Worm (Caenorhabditis elegans) whole organism, L2 larva: ENCODE results near the gene sup-18.

ENCODE experiments used
- C34F6.9 ChIP-seq: fragments of 150-350 bp; optimal IDR thresholded peaks from 2 replicates; lab custom pipeline; 2014; ENCODE audit warnings: missing biosample characterization, missing genetic modification characterization
- F13H6.1 ChIP-seq: sonication (generic microtip); optimal IDR thresholded peaks from 2 replicates; lab custom pipeline; 2016; ENCODE audit warnings: missing genetic modification characterization, missing compliant biosample characterization
- R02D3.7 ChIP-seq: fragments of 150-350 bp; optimal IDR thresholded peaks from 2 replicates; lab custom pipeline; 2014; ENCODE audit warnings: missing biosample characterization, missing genetic modification characterization
- Y55F3AM.14 ChIP-seq: fragments of 200-800 bp; sonication (Bioruptor generic); optimal IDR thresholded peaks from 2 replicates; lab custom pipeline; 2018; ENCODE audit warnings: mild to moderate bottlenecking, missing genetic modification characterization, missing compliant biosample characterization
- ZK546.5 ChIP-seq: sonication (generic microtip); optimal IDR thresholded peaks from 2 replicates; lab custom pipeline; 2017; ENCODE audit warnings: missing biosample characterization, missing genetic modification characterization
- ama-1 ChIP-seq: fragments of 150-350 bp; optimal IDR thresholded peaks from 2 replicates; lab custom pipeline; 2018; ENCODE audit warnings: inconsistent platforms
- blmp-1 ChIP-seq: sonication (generic microtip); optimal IDR thresholded peaks from 2 replicates; lab custom pipeline; 2017; ENCODE audit warnings: missing genetic modification characterization, mild to moderate bottlenecking, missing compliant biosample characterization, antibody characterized with exemption, moderate library complexity; ENCODE audit not compliant: insufficient read depth
- ceh-82 ChIP-seq: fragments of 150-350 bp; optimal IDR thresholded peaks from 2 replicates; lab custom pipeline; 2014; ENCODE audit warnings: missing biosample characterization, missing genetic modification characterization
- crh-2 ChIP-seq: sonication (generic microtip); optimal IDR thresholded peaks from 2 replicates; lab custom pipeline; 2017; ENCODE audit warnings: missing biosample characterization, missing genetic modification characterization
- dmd-4 ChIP-seq: sonication (generic microtip); optimal IDR thresholded peaks from 2 replicates; lab custom pipeline; 2017; ENCODE audit warnings: missing biosample characterization, missing genetic modification characterization
- egl-27 ChIP-seq: sonication (generic microtip); optimal IDR thresholded peaks from 3 replicates; lab custom pipeline; 2017; ENCODE audit warnings: missing biosample characterization, missing genetic modification reagents, missing genetic modification characterization
- elt-1 ChIP-seq: fragments of 150-350 bp; optimal IDR thresholded peaks from 2 replicates; lab custom pipeline; 2014; ENCODE audit warnings: missing biosample characterization, missing genetic modification characterization
- elt-3 ChIP-seq: sonication (generic microtip); optimal IDR thresholded peaks from 2 replicates; lab custom pipeline; 2017; ENCODE audit warnings: missing biosample characterization, missing genetic modification characterization
- fos-1 ChIP-seq: fragments of 150-350 bp; optimal IDR thresholded peaks from 2 replicates; lab custom pipeline; 2014; ENCODE audit warnings: missing biosample characterization, missing genetic modification characterization
- gmeb-1 ChIP-seq: fragments of 150-350 bp; optimal IDR thresholded peaks from 2 replicates; lab custom pipeline; 2014; ENCODE audit warnings: missing biosample characterization, missing genetic modification characterization
- lin-11 ChIP-seq: fragments of 150-350 bp; sonication (generic microtip); optimal IDR thresholded peaks from 2 replicates; lab custom pipeline; 2014; ENCODE audit warnings: missing biosample characterization, missing genetic modification characterization, inconsistent platforms, mixed read lengths
- lin-39 ChIP-seq: fragments of 150-350 bp; optimal IDR thresholded peaks from 2 replicates; lab custom pipeline; 2014; ENCODE audit warnings: missing biosample characterization, missing genetic modification reagents, missing genetic modification characterization
- lsy-2 ChIP-seq, 2 experiments: fragments of 150-350 bp in 1 of 2; sonication (generic microtip) in 1 of 2; optimal IDR thresholded peaks; 2 replicates each; lab custom pipeline; 2014 to 2017; ENCODE audit warnings: missing biosample characterization in 2 of 2, missing genetic modification characterization in 2 of 2
- mab-5 ChIP-seq: fragments of 150-350 bp; optimal IDR thresholded peaks from 2 replicates; lab custom pipeline; 2014; ENCODE audit warnings: missing biosample characterization, missing genetic modification characterization
- mbf-1 ChIP-seq: sonication (generic microtip); optimal IDR thresholded peaks from 2 replicates; lab custom pipeline; 2017; ENCODE audit warnings: missing biosample characterization, missing genetic modification characterization
- mdl-1 ChIP-seq, 2 experiments: fragments of 150-350 bp in 1 of 2; sonication (generic microtip) in 1 of 2; optimal IDR thresholded peaks; 2 replicates each; lab custom pipeline; 2017; ENCODE audit warnings: missing biosample characterization in 2 of 2, missing genetic modification characterization in 2 of 2
- nhr-10 ChIP-seq: sonication (generic microtip); optimal IDR thresholded peaks from 2 replicates; lab custom pipeline; 2017; ENCODE audit warnings: missing biosample characterization, missing genetic modification characterization
- nhr-11 ChIP-seq: fragments of 150-350 bp; optimal IDR thresholded peaks from 2 replicates; lab custom pipeline; 2014; ENCODE audit warnings: missing biosample characterization, missing genetic modification characterization
- nhr-12 ChIP-seq: fragments of 150-350 bp; optimal IDR thresholded peaks from 2 replicates; lab custom pipeline; 2014; ENCODE audit warnings: missing biosample characterization, missing genetic modification characterization
- nhr-129 ChIP-seq: fragments of 150-350 bp; optimal IDR thresholded peaks from 2 replicates; lab custom pipeline; 2014; ENCODE audit warnings: missing biosample characterization, missing genetic modification characterization
- nhr-21 ChIP-seq: fragments of 150-350 bp; optimal IDR thresholded peaks from 2 replicates; lab custom pipeline; 2014; ENCODE audit warnings: missing biosample characterization, missing genetic modification characterization
- nhr-23 ChIP-seq: fragments of 150-350 bp; optimal IDR thresholded peaks from 2 replicates; lab custom pipeline; 2014; ENCODE audit warnings: missing biosample characterization, missing genetic modification reagents, missing genetic modification characterization
- nhr-237 ChIP-seq: fragments of 150-350 bp; optimal IDR thresholded peaks from 2 replicates; lab custom pipeline; 2014; ENCODE audit warnings: missing biosample characterization, missing genetic modification characterization
- nhr-25 ChIP-seq: fragments of 150-350 bp; sonication (generic microtip); optimal IDR thresholded peaks from 3 replicates; lab custom pipeline; 2014; ENCODE audit warnings: missing biosample characterization, missing genetic modification characterization
- nhr-6 ChIP-seq: fragments of 150-350 bp; optimal IDR thresholded peaks from 2 replicates; lab custom pipeline; 2014; ENCODE audit warnings: missing biosample characterization, missing genetic modification characterization
- peb-1 ChIP-seq: fragments of 150-350 bp; optimal IDR thresholded peaks from 2 replicates; lab custom pipeline; 2014; ENCODE audit warnings: missing biosample characterization, missing genetic modification characterization
- skn-1 ChIP-seq: sonication (generic microtip); optimal IDR thresholded peaks from 2 replicates; lab custom pipeline; 2017; ENCODE audit warnings: missing biosample characterization, missing genetic modification characterization
- sma-3 ChIP-seq: sonication (generic microtip); optimal IDR thresholded peaks from 2 replicates; lab custom pipeline; 2016; ENCODE audit warnings: missing genetic modification reagents, missing genetic modification characterization, missing compliant biosample characterization
- sma-9 ChIP-seq, 2 experiments: fragments of 150-350 bp in 1 of 2; sonication (generic microtip) in 1 of 2; optimal IDR thresholded peaks; 2 replicates each; lab custom pipeline; 2014 to 2016; ENCODE audit warnings: missing genetic modification characterization in 2 of 2, mild to moderate bottlenecking in 1 of 2, missing biosample characterization in 1 of 2, missing compliant biosample characterization in 1 of 2, missing genetic modification reagents in 1 of 2, moderate library complexity in 1 of 2
- snpc-4 ChIP-seq: fragments of 150-350 bp; optimal IDR thresholded peaks from 2 replicates; lab custom pipeline; 2014; ENCODE audit warnings: missing biosample characterization, missing genetic modification characterization
- unc-55 ChIP-seq: fragments of 150-350 bp; sonication (generic microtip); optimal IDR thresholded peaks from 3 replicates; lab custom pipeline; 2014; ENCODE audit warnings: missing biosample characterization, missing genetic modification reagents, missing genetic modification characterization
- ztf-4 ChIP-seq: fragments of 150-350 bp; optimal IDR thresholded peaks from 2 replicates; lab custom pipeline; 2014; ENCODE audit warnings: missing biosample characterization, missing genetic modification characterization

sup-18 gene

ce11 chrIII:7878852-7879329, at the start of gene sup-18:
Gene sup-18, minus strand, starts transcription at chrIII:7878902.
- TF ChIP-seq egl-27 (no peak), crh-2 (tag; lab: Kevin White, UChicago) (no peak), nhr-10 (no peak), lin-39 (tag; lab: Kevin White, UChicago) (no peak), sma-3 (GFP tag; lab: Kevin White, UChicago) (no peak), skn-1 (tag; lab: Kevin White, UChicago) (no peak), C34F6.9 (tag; lab: Kevin White, UChicago) (no peak), nhr-12 (tag; lab: Kevin White, UChicago) (no peak), mbf-1 (no peak), mab-5 (tag; lab: Kevin White, UChicago) (no peak), ztf-4 (no peak), R02D3.7 (no peak), nhr-129 (no peak), lin-11 (tag; lab: Kevin White, UChicago) (no peak), ceh-82 (tag; lab: Kevin White, UChicago) (no peak)

ce11 chrIII:7925968-7926367, 47.3 kb upstream of the sup-18 start:
- TF ChIP-seq nhr-25 (tag; lab: Kevin White, UChicago) (no peak), sma-3 (GFP tag; lab: Kevin White, UChicago) (no peak), elt-3 (no peak), nhr-237 (tag; lab: Kevin White, UChicago) (no peak), egl-27 (no peak), nhr-129 (no peak), fos-1 (tag; lab: Kevin White, UChicago) (no peak), ZK546.5 (no peak), mdl-1 (tag; optimal IDR thresholded peaks at IDR 0.05; lab: Kevin White, UChicago) (no peak), ama-1 (lab: Kevin White, UChicago) (no peak), unc-55 (no peak), sma-9 (GFP tag; optimal IDR thresholded peaks at IDR 0.05; lab: Kevin White, UChicago) (no peak), sma-9 (tag; optimal IDR thresholded peaks at IDR 0.05; lab: Kevin White, UChicago) (no peak), mbf-1 (no peak), R02D3.7 (no peak), snpc-4 (tag; lab: Kevin White, UChicago) (no peak), crh-2 (tag; lab: Kevin White, UChicago) (no peak), ztf-4 (no peak)

- no peak for TF ChIP-seq gmeb-1 (tag; lab: Kevin White, UChicago)
- TF ChIP-seq nhr-23 (tag; lab: Kevin White, UChicago) = no peak
These were observed 46.1 kb upstream of the sup-18 start, which contains the start of gene tag-250 for ce11 chrIII:7924821-7925220. Gene tag-250, minus strand, starts transcription at chrIII:7924921.

ce11 chrIII:7922207-7922606, 43.5 kb upstream of the sup-18 start, which contains the start of gene C29E4.17:
Gene C29E4.17, plus strand, starts transcription at chrIII:7922507.
- TF ChIP-seq ama-1 (lab: Kevin White, UChicago) = no peak
- TF ChIP-seq lsy-2 (tag; optimal IDR thresholded peaks at IDR 0.05; lab: Kevin White, UChicago) = no peak
- TF ChIP-seq dmd-4 = no peak
- TF ChIP-seq fos-1 (tag; lab: Kevin White, UChicago) = no peak
- no peak for TF ChIP-seq nhr-11

ce11 chrIII:7919823-7920222, 41.1 kb upstream of the sup-18 start, which contains the start of gene C29E4.14:
Gene C29E4.14, plus strand, starts transcription at chrIII:7920123.
- no peak for TF ChIP-seq sma-9 (GFP tag; optimal IDR thresholded peaks at IDR 0.05; lab: Kevin White, UChicago)
- TF ChIP-seq sma-9 (tag; optimal IDR thresholded peaks at IDR 0.05; lab: Kevin White, UChicago) = no peak
- TF ChIP-seq crh-2 (tag; lab: Kevin White, UChicago) = no peak
- no peak for TF ChIP-seq F13H6.1 (tag; lab: Kevin White, UChicago)
- TF ChIP-seq egl-27 = no peak
- TF ChIP-seq nhr-21 (tag; lab: Kevin White, UChicago) = no peak
- no peak for TF ChIP-seq fos-1 (tag; lab: Kevin White, UChicago)
- no peak for TF ChIP-seq C34F6.9 (tag; lab: Kevin White, UChicago)
- no peak for TF ChIP-seq unc-55
- no peak for TF ChIP-seq ztf-4
- TF ChIP-seq Y55F3AM.14 (GFP tag; lab: Kevin White, UChicago) = no peak
- TF ChIP-seq elt-1 (tag; lab: Kevin White, UChicago) = no peak
- TF ChIP-seq blmp-1 (tag; lab: Kevin White, UChicago) = no peak
- no peak for TF ChIP-seq lin-39 (tag; lab: Kevin White, UChicago)
- no peak for TF ChIP-seq mab-5 (tag; lab: Kevin White, UChicago)
- TF ChIP-seq peb-1 (tag; lab: Kevin White, UChicago) = no peak
- TF ChIP-seq nhr-6 = no peak
